Fruit fly (Drosophila melanogaster): ENCODE results near the gene CG8087.
A peak's percentile ranks its signal among the peaks of the same experiment; 100 is the strongest.

The CG8087 gene

dm6 chr3R:14542038-14542437 lies 22.6 kb downstream of the CG8087 start (continued):
- TF ChIP-seq CG16779 (GFP tag; IDR thresholded peaks at IDR 0.05): no peak
- no peak for TF ChIP-seq CG17912 (GFP tag; optimal IDR thresholded peaks at IDR 0.05)
- peak; percentile 5 for TF ChIP-seq CG30403 (GFP tag; optimal IDR thresholded peaks at IDR 0.05)
- peak; percentile 51 for TF ChIP-seq dmrt99B (tag; optimal IDR thresholded peaks at IDR 0.05)
- TF ChIP-seq Sry-β (GFP tag; optimal IDR thresholded peaks at IDR 0.05): no peak
- TF ChIP-seq CG2116 (GFP tag; optimal IDR thresholded peaks at IDR 0.05): no peak
- no peak for TF ChIP-seq Sry-δ (GFP tag; optimal IDR thresholded peaks at IDR 0.05)
- TF ChIP-seq chn (GFP tag; optimal IDR thresholded peaks at IDR 0.05): no peak
- no peak for TF ChIP-seq Ets97D (GFP tag; optimal IDR thresholded peaks at IDR 0.05)
- TF ChIP-seq CG11504 (tag; optimal IDR thresholded peaks at IDR 0.05): peak; percentile 63
- TF ChIP-seq D19B (GFP tag; optimal IDR thresholded peaks at IDR 0.05): no peak
- TF ChIP-seq tio (GFP tag; optimal IDR thresholded peaks at IDR 0.05): no peak
- TF ChIP-seq ind (GFP tag; optimal IDR thresholded peaks at IDR 0.05): peak; percentile 16
- no peak for TF ChIP-seq gem (tag; optimal IDR thresholded peaks at IDR 0.05)
- TF ChIP-seq jumu (GFP tag; optimal IDR thresholded peaks at IDR 0.05): no peak
- no peak for TF ChIP-seq fd96Cb (tag; optimal IDR thresholded peaks at IDR 0.05)
- TF ChIP-seq zfh2 (GFP tag; optimal IDR thresholded peaks at IDR 0.05): no peak
- TF ChIP-seq emc (GFP tag; optimal IDR thresholded peaks at IDR 0.05): no peak
- 0 out of 3 replicates have a peak, but pooled peaks have one; percentile 38 for TF ChIP-seq Dbx (GFP tag; IDR thresholded peaks at IDR 0.05)
- TF ChIP-seq Trl (optimal IDR thresholded peaks at IDR 0.05): no peak
- TF ChIP-seq Trl (GFP tag; optimal IDR thresholded peaks at IDR 0.05): no peak
- peak; percentile 1 for TF ChIP-seq CG13296 (GFP tag; optimal IDR thresholded peaks at IDR 0.05)
- peak; percentile 19 for TF ChIP-seq tap (tag; optimal IDR thresholded peaks at IDR 0.05)
- TF ChIP-seq unc-4 (GFP tag; IDR thresholded peaks at IDR 0.05; ENCODE audit: partially characterized antibody): no peak
- TF ChIP-seq knrl (GFP tag; IDR thresholded peaks at IDR 0.05; ENCODE audit: partially characterized antibody): no peak
- TF ChIP-seq CG1529 (GFP tag; optimal IDR thresholded peaks at IDR 0.05): no peak
- TF ChIP-seq sqz (GFP tag; optimal IDR thresholded peaks at IDR 0.05): no peak
- TF ChIP-seq Drgx (GFP tag; IDR thresholded peaks at IDR 0.05): no peak
- no peak for TF ChIP-seq pfk (GFP tag; optimal IDR thresholded peaks at IDR 0.05)
- TF ChIP-seq CG10274 (GFP tag; optimal IDR thresholded peaks at IDR 0.05): no peak
- peak; percentile 17 for TF ChIP-seq Hmr (GFP tag; optimal IDR thresholded peaks at IDR 0.05)
- no peak for TF ChIP-seq CG10565 (GFP tag; optimal IDR thresholded peaks at IDR 0.05)

- TF ChIP-seq Awh (GFP tag; IDR thresholded peaks at IDR 0.05): no peak
- no peak for TF ChIP-seq Hsf (GFP tag; optimal IDR thresholded peaks at IDR 0.05)
- TF ChIP-seq CG6791 (GFP tag; IDR thresholded peaks at IDR 0.05; ENCODE audit: partially characterized antibody): no peak
- peak; percentile 10 for TF ChIP-seq CG3407 (GFP tag; optimal IDR thresholded peaks at IDR 0.05)
- TF ChIP-seq Nf-YA (GFP tag; IDR thresholded peaks at IDR 0.05): no peak
- TF ChIP-seq phol (tag; optimal IDR thresholded peaks at IDR 0.05): no peak
- TF ChIP-seq CG18599 (GFP tag; optimal IDR thresholded peaks at IDR 0.05): peak; percentile 42
- TF ChIP-seq Hmr (GFP tag; optimal IDR thresholded peaks at IDR 0.05): no peak
- no peak for TF ChIP-seq CG11560 (tag; IDR thresholded peaks at IDR 0.05)
- TF ChIP-seq CG17385 (GFP tag; optimal IDR thresholded peaks at IDR 0.05): no peak
- no peak for TF ChIP-seq vvl (GFP tag; IDR thresholded peaks at IDR 0.05)
- TF ChIP-seq CG6683 (GFP tag; optimal IDR thresholded peaks at IDR 0.05): no peak
- no peak for TF ChIP-seq al (GFP tag; IDR thresholded peaks at IDR 0.05)
- TF ChIP-seq emc (GFP tag; optimal IDR thresholded peaks at IDR 0.05): no peak
- no peak for TF ChIP-seq chinmo (GFP tag; IDR thresholded peaks at IDR 0.05; ENCODE audit: partially characterized antibody)
- no peak for TF ChIP-seq HLHmδ (GFP tag; optimal IDR thresholded peaks at IDR 0.05)
- TF ChIP-seq E2f1 (GFP tag; IDR thresholded peaks at IDR 0.05): no peak
- no peak for TF ChIP-seq Sry-β (GFP tag; optimal IDR thresholded peaks at IDR 0.05)
- peak; percentile 50 for TF ChIP-seq Asciz (GFP tag; optimal IDR thresholded peaks at IDR 0.05)
- no peak for TF ChIP-seq Ada2b (GFP tag; IDR thresholded peaks at IDR 0.05)
- no peak for TF ChIP-seq CG15269 (tag; optimal IDR thresholded peaks at IDR 0.05)
- TF ChIP-seq cad (GFP tag; optimal IDR thresholded peaks at IDR 0.05): no peak
- no peak for TF ChIP-seq Dek (tag; optimal IDR thresholded peaks at IDR 0.05)
- TF ChIP-seq HmgD (GFP tag; optimal IDR thresholded peaks at IDR 0.05): no peak
These were observed 37.9 kb downstream of the CG8087 start for dm6 chr3R:14526657-14527056.

All from whole organism, embryonic.